Fruit fly (Drosophila melanogaster): ENCODE measurements around the gene tin.

Gene tin

dm6 chr3R:21347815-21348186 lies 31.0 kb upstream of the tin start (continued):
- TF ChIP-seq Rx (GFP tag; IDR thresholded peaks at IDR 0.05): no peak
- no peak for TF ChIP-seq Kr (GFP tag; optimal IDR thresholded peaks at IDR 0.05)
- TF ChIP-seq CG10321 (GFP tag; IDR thresholded peaks at IDR 0.05): no peak
- TF ChIP-seq CG9437 (GFP tag; optimal IDR thresholded peaks at IDR 0.05): peak; percentile 53
- TF ChIP-seq sisA (GFP tag; IDR thresholded peaks at IDR 0.05): no peak
- TF ChIP-seq Dad (GFP tag; optimal IDR thresholded peaks at IDR 0.05): no peak
- no peak for TF ChIP-seq pho (GFP tag; optimal IDR thresholded peaks at IDR 0.05)
- TF ChIP-seq Dp (GFP tag; optimal IDR thresholded peaks at IDR 0.05): no peak
- no peak for TF ChIP-seq Hmr (GFP tag; optimal IDR thresholded peaks at IDR 0.05)
- TF ChIP-seq CG18011 (GFP tag; optimal IDR thresholded peaks at IDR 0.05): no peak
- TF ChIP-seq CG11695 (GFP tag; IDR thresholded peaks at IDR 0.05): no peak
- no peak for TF ChIP-seq sim (GFP tag; IDR thresholded peaks at IDR 0.05)
- no peak for TF ChIP-seq Xrp1 (GFP tag; IDR thresholded peaks at IDR 0.05)
- TF ChIP-seq CG14441 (GFP tag; IDR thresholded peaks at IDR 0.05): no peak
- TF ChIP-seq p53 (GFP tag; optimal IDR thresholded peaks at IDR 0.05): no peak
- TF ChIP-seq CoRest (tag; optimal IDR thresholded peaks at IDR 0.05): peak; percentile 39
- TF ChIP-seq org-1 (GFP tag; optimal IDR thresholded peaks at IDR 0.05): no peak
- TF ChIP-seq CG5245 (GFP tag; optimal IDR thresholded peaks at IDR 0.05): no peak
- TF ChIP-seq CG8290 (GFP tag; optimal IDR thresholded peaks at IDR 0.05): no peak
- TF ChIP-seq CG8290 (tag; optimal IDR thresholded peaks at IDR 0.05): no peak
- no peak for TF ChIP-seq CG11093 (GFP tag; IDR thresholded peaks at IDR 0.05)
- TF ChIP-seq tio (GFP tag; optimal IDR thresholded peaks at IDR 0.05): peak; percentile 35
- TF ChIP-seq Myb (GFP tag; optimal IDR thresholded peaks at IDR 0.05): no peak
- TF ChIP-seq dati (GFP tag; IDR thresholded peaks at IDR 0.05): no peak
- TF ChIP-seq Ptx1 (GFP tag; IDR thresholded peaks at IDR 0.05): 0 out of 2 replicates have a peak, but pooled peaks have one; percentile 25
- TF ChIP-seq crp (GFP tag; optimal IDR thresholded peaks at IDR 0.05): no peak
- no peak for TF ChIP-seq bbx (GFP tag; IDR thresholded peaks at IDR 0.05; ENCODE audit: partially characterized antibody)
- no peak for TF ChIP-seq Rfx (GFP tag; IDR thresholded peaks at IDR 0.05)
- no peak for TF ChIP-seq Hey (tag; optimal IDR thresholded peaks at IDR 0.05)
- TF ChIP-seq nerfin-1 (tag; optimal IDR thresholded peaks at IDR 0.05): no peak
- no peak for TF ChIP-seq al (GFP tag; IDR thresholded peaks at IDR 0.05)
- TF ChIP-seq NfI (GFP tag; optimal IDR thresholded peaks at IDR 0.05): no peak
- peak; percentile 45 for TF ChIP-seq CG4424 (GFP tag; optimal IDR thresholded peaks at IDR 0.05)
- no peak for TF ChIP-seq Side (GFP tag; optimal IDR thresholded peaks at IDR 0.05)
- no peak for TF ChIP-seq seq (GFP tag; IDR thresholded peaks at IDR 0.05)
- no peak for TF ChIP-seq gfzf (GFP tag; optimal IDR thresholded peaks at IDR 0.05)
- TF ChIP-seq Lpt (GFP tag; optimal IDR thresholded peaks at IDR 0.05): no peak
- TF ChIP-seq CG7271 (tag; optimal IDR thresholded peaks at IDR 0.05): no peak
- TF ChIP-seq nom (GFP tag; optimal IDR thresholded peaks at IDR 0.05): no peak
- TF ChIP-seq CG2129 (GFP tag; IDR thresholded peaks at IDR 0.05; ENCODE audit: partially characterized antibody): no peak
- peak; percentile 44 for TF ChIP-seq CG10979 (tag; optimal IDR thresholded peaks at IDR 0.05)
- no peak for TF ChIP-seq twi (tag; optimal IDR thresholded peaks at IDR 0.05)
- TF ChIP-seq sd (tag; optimal IDR thresholded peaks at IDR 0.05): no peak
- no peak for TF ChIP-seq CG7372 (GFP tag; IDR thresholded peaks at IDR 0.05)
- TF ChIP-seq zfh1 (GFP tag; IDR thresholded peaks at IDR 0.05): peak; percentile 27; the same call in 1 of the 3 replicates
- no peak for TF ChIP-seq ken (GFP tag; IDR thresholded peaks at IDR 0.05)
- no peak for TF ChIP-seq insv (GFP tag; optimal IDR thresholded peaks at IDR 0.05)
- TF ChIP-seq Nf-YA (GFP tag; IDR thresholded peaks at IDR 0.05): no peak
- TF ChIP-seq Jarid2 (GFP tag; optimal IDR thresholded peaks at IDR 0.05): peak; percentile 16
- TF ChIP-seq eyg (GFP tag; optimal IDR thresholded peaks at IDR 0.05): no peak
- TF ChIP-seq Mes4 (GFP tag; optimal IDR thresholded peaks at IDR 0.05): no peak
- TF ChIP-seq Opbp (GFP tag; IDR thresholded peaks at IDR 0.05; ENCODE audit: partially characterized antibody): no peak
- no peak for TF ChIP-seq TFAM (GFP tag; optimal IDR thresholded peaks at IDR 0.05)

All from whole organism, embryonic.